Fruit fly (Drosophila melanogaster): ENCODE measurements around the gene pum.
A peak's percentile ranks its signal among the peaks of the same experiment; 100 is the strongest.

DNA sequence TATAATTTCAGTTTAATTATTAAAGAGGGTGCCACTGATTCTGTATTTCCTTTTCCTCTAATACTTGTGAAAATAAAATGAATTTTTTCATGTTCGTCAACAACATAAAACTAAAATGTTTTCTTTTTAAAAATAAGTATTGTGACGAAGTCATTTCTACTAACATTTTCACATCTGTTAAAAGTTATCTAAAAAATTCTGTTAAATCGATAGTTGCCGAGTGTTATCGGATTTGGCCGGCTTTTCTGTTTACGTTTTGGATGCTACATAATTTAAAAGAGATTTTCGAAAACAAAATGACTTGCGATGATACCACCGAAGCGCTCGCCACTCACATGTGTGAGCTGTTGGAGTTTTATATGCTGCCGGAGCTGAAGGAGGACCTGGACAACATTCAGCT is 17.3 kb upstream of the pum start, which contains the start of gene CG16734:
- no peak for TF ChIP-seq dmrt11E (tag; optimal IDR thresholded peaks at IDR 0.05)
- no peak for TF ChIP-seq TFAM (GFP tag; optimal IDR thresholded peaks at IDR 0.05)
- TF ChIP-seq tll (GFP tag; optimal IDR thresholded peaks at IDR 0.05) = no peak
- TF ChIP-seq Dp (GFP tag; optimal IDR thresholded peaks at IDR 0.05) = peak; percentile 50
- no peak for TF ChIP-seq CG32532 (GFP tag; IDR thresholded peaks at IDR 0.05)
- TF ChIP-seq Doc2 (GFP tag; IDR thresholded peaks at IDR 0.05) = no peak
- TF ChIP-seq Eip74EF (GFP tag; optimal IDR thresholded peaks at IDR 0.05) = no peak
- TF ChIP-seq CG10654 (GFP tag; optimal IDR thresholded peaks at IDR 0.05) = no peak
- TF ChIP-seq CG11695 (GFP tag; IDR thresholded peaks at IDR 0.05) = no peak
- TF ChIP-seq CG7745 (tag; optimal IDR thresholded peaks at IDR 0.05) = no peak
- TF ChIP-seq Kr (GFP tag; optimal IDR thresholded peaks at IDR 0.05) = no peak
- peak; percentile 35 for TF ChIP-seq stwl (tag; optimal IDR thresholded peaks at IDR 0.05)
